Worm (Caenorhabditis elegans): ENCODE results near the gene F59A1.6.

DNA sequence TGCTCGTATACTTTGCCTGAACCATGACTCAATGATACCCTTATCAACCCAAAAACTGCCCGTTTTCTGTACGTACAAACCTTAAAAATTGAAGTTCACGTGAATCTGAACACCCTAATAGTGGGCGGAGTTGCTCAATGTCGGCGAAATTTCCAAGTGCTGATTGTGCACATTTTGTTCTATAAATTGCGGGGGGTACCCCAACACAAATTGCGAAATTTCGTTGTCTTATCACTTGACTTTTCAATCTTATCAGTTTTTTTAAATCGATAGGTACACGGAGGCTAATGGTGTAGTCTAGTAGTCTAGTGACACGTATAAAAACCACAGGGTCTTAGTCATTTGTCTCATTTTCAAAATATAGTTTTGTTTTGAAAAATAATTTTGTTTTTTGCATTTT, 25.7 kb upstream of the F59A1.6 start, which contains the start of gene fbxa-108:
- TF ChIP-seq ama-1 (optimal IDR thresholded peaks at IDR 0.05) (no peak), nhr-237 (tag; optimal IDR thresholded peaks at IDR 0.05) (no peak), nhr-129 (tag; optimal IDR thresholded peaks at IDR 0.05) (no peak), nhr-11 (tag; optimal IDR thresholded peaks at IDR 0.05) (no peak), elt-1 (tag; optimal IDR thresholded peaks at IDR 0.05) (no peak), ztf-4 (tag; optimal IDR thresholded peaks at IDR 0.05) (no peak), unc-62 (GFP tag; optimal IDR thresholded peaks at IDR 0.05) (no peak), unc-39 (tag; optimal IDR thresholded peaks at IDR 0.05) (no peak), nhr-77 (tag; optimal IDR thresholded peaks at IDR 0.05) (no peak), ztf-11 (tag; optimal IDR thresholded peaks at IDR 0.05) (no peak), fos-1 (tag; optimal IDR thresholded peaks at IDR 0.05) (peak; percentile 94), nhr-12 (tag; optimal IDR thresholded peaks at IDR 0.05) (no peak), lin-13 (GFP tag; optimal IDR thresholded peaks at IDR 0.05) (no peak), ceh-82 (tag; optimal IDR thresholded peaks at IDR 0.05) (no peak)
